Worm (Caenorhabditis elegans): ENCODE data around the gene rpl-22.

ce11 chrII:5008033-5008432 lies 47.4 kb upstream of the rpl-22 start, which contains the start of gene F59A6.3:
- TF ChIP-seq saeg-2 (GFP tag; IDR thresholded peaks at IDR 0.05) (no peak), D1046.2 (GFP tag; IDR thresholded peaks at IDR 0.05) (no peak), fos-1 (tag; optimal IDR thresholded peaks at IDR 0.05) (no peak), lin-13 (GFP tag; optimal IDR thresholded peaks at IDR 0.05) (no peak), tra-1 (GFP tag; IDR thresholded peaks at IDR 0.05) (no peak), fkh-10 (GFP tag; optimal IDR thresholded peaks at IDR 0.05) (no peak), nhr-77 (tag; optimal IDR thresholded peaks at IDR 0.05) (no peak), mxl-3 (GFP tag; optimal IDR thresholded peaks at IDR 0.05) (no peak), ZK546.5 (tag; optimal IDR thresholded peaks at IDR 0.05) (no peak), unc-62 (GFP tag; optimal IDR thresholded peaks at IDR 0.05 in 1 of 2) (no peak), unc-62 (tag; optimal IDR thresholded peaks at IDR 0.05) (no peak), nhr-25 (tag; optimal IDR thresholded peaks at IDR 0.05; ENCODE audit: borderline replicate concordance, insufficient read depth) (no peak), tag-97 (GFP tag; IDR thresholded peaks at IDR 0.05) (no peak), lin-15B (tag; optimal IDR thresholded peaks at IDR 0.05) (no peak), zag-1 (tag; optimal IDR thresholded peaks at IDR 0.05) (no peak)
